Worm (Caenorhabditis elegans) whole organism, L2 larva: ENCODE results near the gene C56G2.9.

Experiments
- alr-1 ChIP-seq: fragments of 150-350 bp; optimal IDR thresholded peaks from 2 replicates; lab custom pipeline; 2014; ENCODE audit warnings: missing biosample characterization, missing genetic modification characterization
- ceh-82 ChIP-seq: fragments of 150-350 bp; optimal IDR thresholded peaks from 2 replicates; lab custom pipeline; 2014; ENCODE audit warnings: missing biosample characterization, missing genetic modification characterization
- elt-1 ChIP-seq: fragments of 150-350 bp; optimal IDR thresholded peaks from 2 replicates; lab custom pipeline; 2014; ENCODE audit warnings: missing biosample characterization, missing genetic modification characterization
- lin-39 ChIP-seq: fragments of 150-350 bp; optimal IDR thresholded peaks from 2 replicates; lab custom pipeline; 2014; ENCODE audit warnings: missing biosample characterization, missing genetic modification reagents, missing genetic modification characterization
- nhr-10 ChIP-seq: sonication (generic microtip); optimal IDR thresholded peaks from 2 replicates; lab custom pipeline; 2017; ENCODE audit warnings: missing biosample characterization, missing genetic modification characterization
- nhr-6 ChIP-seq: fragments of 150-350 bp; optimal IDR thresholded peaks from 2 replicates; lab custom pipeline; 2014; ENCODE audit warnings: missing biosample characterization, missing genetic modification characterization
- sem-4 ChIP-seq: fragments of 150-350 bp; optimal IDR thresholded peaks from 2 replicates; lab custom pipeline; 2014; ENCODE audit warnings: missing biosample characterization, missing genetic modification reagents, missing genetic modification characterization
- skn-1 ChIP-seq: sonication (generic microtip); optimal IDR thresholded peaks from 2 replicates; lab custom pipeline; 2017; ENCODE audit warnings: missing biosample characterization, missing genetic modification characterization
- unc-39 ChIP-seq: fragments of 150-350 bp; optimal IDR thresholded peaks from 2 replicates; lab custom pipeline; 2014; ENCODE audit warnings: missing biosample characterization, missing genetic modification characterization

DNA sequence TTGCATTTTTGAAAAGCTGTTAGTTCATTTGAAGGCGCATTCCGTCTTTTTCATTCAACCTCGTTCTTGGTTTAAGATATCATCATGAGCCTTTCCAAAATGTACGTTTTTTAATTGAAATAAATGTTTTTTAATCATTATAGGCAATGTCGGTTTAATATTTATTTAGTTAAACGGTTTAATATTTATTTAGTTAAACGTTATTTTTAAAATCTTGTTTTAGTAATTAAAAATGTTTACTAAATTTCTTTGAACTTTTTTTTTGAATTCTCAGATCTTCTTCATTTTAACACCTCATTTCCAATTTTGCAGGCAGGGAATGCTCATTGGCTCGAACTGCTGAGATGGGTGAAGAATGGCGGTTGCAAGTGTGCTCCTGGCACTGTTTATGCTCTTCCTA lies 34.1 kb downstream of the C56G2.9 start, which contains the start of gene gar-2:
- TF ChIP-seq skn-1 (tag; lab: Kevin White, UChicago) (no peak), nhr-6 (tag; lab: Kevin White, UChicago) (no peak), unc-39 (tag; lab: Kevin White, UChicago) (no peak), elt-1 (tag; lab: Kevin White, UChicago) (no peak), ceh-82 (tag; lab: Kevin White, UChicago) (no peak), sem-4 (tag; lab: Kevin White, UChicago) (no peak), alr-1 (tag; lab: Kevin White, UChicago) (no peak), lin-39 (tag; lab: Kevin White, UChicago) (no peak), nhr-10 (no peak)
